Fruit fly (Drosophila melanogaster) whole organism, embryonic: ENCODE results near the gene alphaCOP.

Source experiments
- BtbVII ChIP-seq: fragments of 200-800 bp; sonication (Bioruptor generic); optimal IDR thresholded peaks from 3 replicates; lab custom pipeline; 2017; ENCODE audit warnings: missing biosample characterization, mild to moderate bottlenecking, missing genetic modification characterization
- CG1024 ChIP-seq: fragments of 200-800 bp; sonication (Bioruptor generic); IDR thresholded peaks from 2 replicates; pipeline ENCODE4 v1.3.6; 2022; ENCODE audit warnings: missing biosample characterization, missing genetic modification characterization
- CG10654 ChIP-seq: fragments of 200-800 bp; sonication (Bioruptor generic); optimal IDR thresholded peaks from 2 replicates; lab custom pipeline; 2016; ENCODE audit warnings: missing biosample characterization, missing genetic modification characterization
- CG11247 ChIP-seq: fragments of 200-800 bp; sonication (Bioruptor generic); IDR thresholded peaks from 2 replicates; pipeline ENCODE4 v1.3.6; 2022; ENCODE audit warnings: missing biosample characterization, missing genetic modification characterization
- CG11560 ChIP-seq: fragments of 200-800 bp; sonication (Bioruptor generic); IDR thresholded peaks from 3 replicates; pipeline ENCODE4 v1.3.6; 2022; ENCODE audit warnings: missing biosample characterization, missing genetic modification characterization
- CG11723 ChIP-seq: fragments of 200-800 bp; sonication (Bioruptor generic); optimal IDR thresholded peaks from 2 replicates; lab custom pipeline; 2017; ENCODE audit warnings: missing biosample characterization, mild to moderate bottlenecking, missing genetic modification characterization
- CG15514 ChIP-seq: fragments of 200-800 bp; sonication (Bioruptor generic); optimal IDR thresholded peaks from 3 replicates; lab custom pipeline; 2017; ENCODE audit warnings: missing biosample characterization, missing genetic modification characterization, mild to moderate bottlenecking, moderate library complexity, missing genetic modification reagents
- CG17829 ChIP-seq: fragments of 200-800 bp; optimal IDR thresholded peaks from 2 replicates; lab custom pipeline; 2019; ENCODE audit warnings: missing biosample characterization, mild to moderate bottlenecking, missing genetic modification characterization, moderate library complexity
- CG18262 ChIP-seq: fragments of 200-800 bp; optimal IDR thresholded peaks from 3 replicates; lab custom pipeline; 2019; ENCODE audit warnings: missing biosample characterization, mild to moderate bottlenecking, missing genetic modification characterization, moderate library complexity
- CG18619 ChIP-seq: fragments of 200-800 bp; sonication (Bioruptor generic); optimal IDR thresholded peaks from 3 replicates; lab custom pipeline; 2017; ENCODE audit warnings: missing biosample characterization, mild to moderate bottlenecking, missing genetic modification characterization
- CG2129 ChIP-seq: fragments of 200-800 bp; sonication (Bioruptor generic); IDR thresholded peaks from 2 replicates; pipeline ENCODE4 v1.3.6; 2022; ENCODE audit warnings: missing biosample characterization, missing genetic modification characterization; ENCODE audit not compliant: partially characterized antibody
- CG2712 ChIP-seq: fragments of 200-800 bp; optimal IDR thresholded peaks from 3 replicates; lab custom pipeline; 2019; ENCODE audit warnings: missing biosample characterization, mild to moderate bottlenecking, missing genetic modification characterization, moderate library complexity
- CG30403 ChIP-seq: fragments of 200-800 bp; sonication (Bioruptor generic); optimal IDR thresholded peaks from 3 replicates; lab custom pipeline; 2016; ENCODE audit warnings: missing biosample characterization, missing genetic modification characterization
- CG31388 ChIP-seq: fragments of 200-800 bp; sonication (Bioruptor generic); optimal IDR thresholded peaks from 2 replicates; lab custom pipeline; 2016; ENCODE audit warnings: missing biosample characterization, missing genetic modification characterization
- CG3163 ChIP-seq: fragments of 200-800 bp; sonication (Bioruptor generic); optimal IDR thresholded peaks from 3 replicates; lab custom pipeline; 2016; ENCODE audit warnings: missing biosample characterization, missing genetic modification characterization
- CG4617 ChIP-seq: fragments of 200-800 bp; sonication (Bioruptor generic); optimal IDR thresholded peaks from 3 replicates; lab custom pipeline; 2016; ENCODE audit warnings: missing biosample characterization, missing genetic modification characterization, borderline replicate concordance
- CG4820 ChIP-seq: fragments of 200-800 bp; sonication (Bioruptor generic); optimal IDR thresholded peaks from 3 replicates; lab custom pipeline; 2016; ENCODE audit warnings: missing biosample characterization, missing genetic modification characterization
- CG6765 ChIP-seq: fragments of 200-800 bp; sonication (Bioruptor generic); optimal IDR thresholded peaks from 3 replicates; lab custom pipeline; 2017; ENCODE audit warnings: missing biosample characterization, mild to moderate bottlenecking, missing genetic modification characterization
- CG6854 ChIP-seq: fragments of 200-800 bp; sonication (Bioruptor generic); optimal IDR thresholded peaks from 3 replicates; lab custom pipeline; 2017; ENCODE audit warnings: missing biosample characterization, mild to moderate bottlenecking, missing genetic modification characterization
- CG7963 ChIP-seq: fragments of 200-800 bp; sonication (Bioruptor generic); IDR thresholded peaks from 3 replicates; pipeline ENCODE4 v1.3.6; 2022; ENCODE audit warnings: missing biosample characterization, missing genetic modification characterization; ENCODE audit not compliant: partially characterized antibody
- CG9609 ChIP-seq: fragments of 200-800 bp; sonication (Bioruptor generic); optimal IDR thresholded peaks from 3 replicates; lab custom pipeline; 2016; ENCODE audit warnings: missing biosample characterization, missing genetic modification characterization
- Dbx ChIP-seq: fragments of 200-800 bp; sonication (Bioruptor generic); IDR thresholded peaks from 3 replicates; pipeline ENCODE4 v1.3.6; 2022; ENCODE audit warnings: missing biosample characterization, missing genetic modification characterization
- Dp ChIP-seq: fragments of 200-800 bp; sonication (Bioruptor generic); optimal IDR thresholded peaks from 2 replicates; lab custom pipeline; 2018; ENCODE audit warnings: missing biosample characterization, mild to moderate bottlenecking, missing genetic modification characterization, moderate library complexity
- E2f2 ChIP-seq: fragments of 200-800 bp; sonication (Bioruptor generic); IDR thresholded peaks from 2 replicates; pipeline ENCODE4 v1.3.6; 2022; ENCODE audit warnings: missing biosample characterization, missing genetic modification characterization
- HmgD ChIP-seq: fragments of 200-800 bp; sonication (Bioruptor generic); optimal IDR thresholded peaks from 3 replicates; lab custom pipeline; 2016; ENCODE audit warnings: missing biosample characterization, missing genetic modification characterization
- HmgZ ChIP-seq: fragments of 200-800 bp; sonication (Bioruptor generic); optimal IDR thresholded peaks from 2 replicates; lab custom pipeline; 2018; ENCODE audit warnings: missing biosample characterization, mild to moderate bottlenecking, missing genetic modification characterization
- NC2α ChIP-seq: fragments of 200-800 bp; sonication (Bioruptor generic); optimal IDR thresholded peaks from 2 replicates; lab custom pipeline; 2016; ENCODE audit warnings: missing biosample characterization, missing genetic modification characterization
- Ravus ChIP-seq: fragments of 200-800 bp; sonication (Bioruptor generic); IDR thresholded peaks from 2 replicates; pipeline ENCODE4 v1.3.6; 2022; ENCODE audit warnings: missing biosample characterization, missing genetic modification characterization
- Sox102F ChIP-seq: fragments of 200-800 bp; sonication (Bioruptor generic); optimal IDR thresholded peaks from 2 replicates; lab custom pipeline; 2018; ENCODE audit warnings: missing biosample characterization, mild to moderate bottlenecking, missing genetic modification characterization, moderate library complexity
- Sry-β ChIP-seq: fragments of 200-800 bp; sonication (Bioruptor generic); optimal IDR thresholded peaks from 2 replicates; lab custom pipeline; 2018; ENCODE audit warnings: missing biosample characterization, mild to moderate bottlenecking, missing genetic modification characterization, moderate library complexity
- Sry-δ ChIP-seq: fragments of 200-800 bp; sonication (Bioruptor generic); optimal IDR thresholded peaks from 2 replicates; lab custom pipeline; 2016; ENCODE audit warnings: missing biosample characterization, missing genetic modification characterization
- ci ChIP-seq: fragments of 200-800 bp; sonication (Bioruptor generic); IDR thresholded peaks from 3 replicates; pipeline ENCODE4 v1.3.6; 2022; ENCODE audit warnings: missing biosample characterization, missing genetic modification characterization
- danr ChIP-seq: fragments of 200-800 bp; sonication (Bioruptor generic); IDR thresholded peaks from 2 replicates; pipeline ENCODE4 v1.3.6; 2022; ENCODE audit warnings: missing biosample characterization, missing genetic modification characterization
- dimm ChIP-seq: fragments of 200-800 bp; sonication (Bioruptor generic); IDR thresholded peaks from 2 replicates; pipeline ENCODE4 v1.3.6; 2022; ENCODE audit warnings: missing biosample characterization, missing genetic modification characterization
- dmrt99B ChIP-seq: fragments of 200-800 bp; sonication (Bioruptor generic); optimal IDR thresholded peaks from 2 replicates; lab custom pipeline; 2018; ENCODE audit warnings: missing biosample characterization, mild to moderate bottlenecking, missing genetic modification characterization, moderate library complexity
- exex ChIP-seq: fragments of 200-800 bp; sonication (Bioruptor generic); optimal IDR thresholded peaks from 4 replicates; lab custom pipeline; 2018; ENCODE audit warnings: missing biosample characterization, mild to moderate bottlenecking, missing genetic modification characterization, moderate library complexity
- eyg ChIP-seq: fragments of 200-800 bp; sonication (Bioruptor generic); optimal IDR thresholded peaks from 3 replicates; lab custom pipeline; 2016; ENCODE audit warnings: missing biosample characterization, missing genetic modification characterization
- gem ChIP-seq: fragments of 200-800 bp; sonication (Bioruptor generic); optimal IDR thresholded peaks from 2 replicates; lab custom pipeline; 2019; ENCODE audit warnings: missing biosample characterization, mild to moderate bottlenecking, missing genetic modification characterization, moderate library complexity
- grau ChIP-seq: fragments of 200-800 bp; optimal IDR thresholded peaks from 3 replicates; lab custom pipeline; 2019; ENCODE audit warnings: missing biosample characterization, mild to moderate bottlenecking, missing genetic modification characterization, moderate library complexity
- lab ChIP-seq: fragments of 200-800 bp; sonication (Bioruptor generic); optimal IDR thresholded peaks from 3 replicates; lab custom pipeline; 2017; ENCODE audit warnings: missing biosample characterization, missing genetic modification characterization, mild to moderate bottlenecking, moderate library complexity, missing genetic modification reagents
- nerfin-2 ChIP-seq: fragments of 200-800 bp; sonication (Bioruptor generic); IDR thresholded peaks from 2 replicates; pipeline ENCODE4 v1.3.6; 2022; ENCODE audit warnings: missing biosample characterization, missing genetic modification characterization; ENCODE audit not compliant: partially characterized antibody
- onecut ChIP-seq: fragments of 200-800 bp; sonication (Bioruptor generic); IDR thresholded peaks from 2 replicates; pipeline ENCODE4 v1.3.6; 2022; ENCODE audit warnings: missing biosample characterization, missing genetic modification characterization
- pita ChIP-seq: fragments of 200-800 bp; sonication (Bioruptor generic); optimal IDR thresholded peaks from 2 replicates; lab custom pipeline; 2017; ENCODE audit warnings: missing biosample characterization, mild to moderate bottlenecking, missing genetic modification characterization
- repo ChIP-seq: fragments of 200-800 bp; sonication (Bioruptor generic); optimal IDR thresholded peaks from 2 replicates; lab custom pipeline; 2016; ENCODE audit warnings: missing biosample characterization, missing genetic modification characterization
- rib ChIP-seq: fragments of 200-800 bp; sonication (Bioruptor generic); IDR thresholded peaks from 2 replicates; pipeline ENCODE4 v1.3.6; 2022; ENCODE audit warnings: missing biosample characterization, missing genetic modification characterization
- sim ChIP-seq: fragments of 200-800 bp; sonication (Bioruptor generic); IDR thresholded peaks from 2 replicates; pipeline ENCODE4 v1.3.6; 2022; ENCODE audit warnings: missing biosample characterization, missing genetic modification characterization
- sqz ChIP-seq: fragments of 200-800 bp; sonication (Bioruptor generic); optimal IDR thresholded peaks from 3 replicates; lab custom pipeline; 2018; ENCODE audit warnings: missing biosample characterization, mild to moderate bottlenecking, missing genetic modification characterization
- sug ChIP-seq: fragments of 200-800 bp; optimal IDR thresholded peaks from 2 replicates; lab custom pipeline; 2019; ENCODE audit warnings: missing biosample characterization, mild to moderate bottlenecking, missing genetic modification characterization, moderate library complexity
- tx ChIP-seq: fragments of 200-800 bp; sonication (Bioruptor generic); optimal IDR thresholded peaks from 2 replicates; lab custom pipeline; 2016; ENCODE audit warnings: missing biosample characterization, missing genetic modification characterization
- zen ChIP-seq: fragments of 200-800 bp; sonication (Bioruptor generic); optimal IDR thresholded peaks from 3 replicates; lab custom pipeline; 2018; ENCODE audit warnings: missing biosample characterization, mild to moderate bottlenecking, missing genetic modification characterization, moderate library complexity

Gene alphaCOP

DNA sequence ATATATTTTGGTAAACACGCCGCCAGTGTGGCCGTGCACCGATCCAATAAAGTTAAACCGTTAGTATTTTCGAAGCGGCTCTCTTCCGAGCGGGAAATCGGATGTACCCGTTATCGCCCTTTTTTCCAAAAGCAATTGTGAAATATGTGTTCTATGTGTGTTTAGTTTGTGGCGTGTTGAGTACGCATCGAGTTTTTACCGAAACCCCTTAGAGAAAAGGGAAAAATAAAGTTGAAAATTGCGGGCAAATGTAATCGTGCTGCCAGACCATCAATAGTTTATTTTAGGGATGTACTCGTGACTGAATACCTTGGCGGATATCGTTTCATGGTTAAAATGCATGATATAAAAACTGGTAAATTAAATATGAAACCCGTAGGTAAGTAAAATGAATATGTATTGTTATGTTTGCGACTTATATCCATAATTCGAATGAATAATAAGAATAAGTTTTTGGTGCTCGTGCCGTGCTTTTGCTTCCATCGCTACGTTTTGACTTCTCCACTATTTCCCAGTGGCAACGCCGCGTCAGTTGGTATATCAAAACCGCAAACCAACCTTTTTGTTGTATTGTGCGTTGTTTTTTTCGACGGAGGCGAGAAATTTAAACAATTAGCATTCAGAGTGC, 5.7 kb downstream of the alphaCOP start, which contains the start of the genes Mettl2 and Bgb (continued):
- TF ChIP-seq Sox102F (GFP tag; lab: Kevin White, UChicago) (peak; percentile 60), CG18619 (GFP tag; lab: Kevin White, UChicago) (peak; percentile 56), CG17829 (tag; lab: Kevin White, UChicago) (peak; percentile 77), Dp (peak; percentile 62), CG15514 (GFP tag; lab: Kevin White, UChicago) (peak; percentile 83), CG10654 (GFP tag; lab: Kevin White, UChicago) (peak; percentile 68), CG4617 (GFP tag; lab: Kevin White, UChicago) (peak; percentile 59), Ravus (no peak), CG6854 (GFP tag; lab: Kevin White, UChicago) (no peak), CG2712 (tag; lab: Kevin White, UChicago) (peak; percentile 77), sqz (GFP tag; lab: Kevin White, UChicago) (no peak), exex (tag; lab: Kevin White, UChicago) (no peak), CG6765 (GFP tag; lab: Kevin White, UChicago) (peak; percentile 34), ci (GFP tag; lab: Robert Waterston, UW) (peak; percentile 66; the same call in 2 of the 3 replicates), lab (peak; percentile 78), sug (tag; lab: Kevin White, UChicago) (peak; percentile 76), CG7963 (GFP tag; lab: Robert Waterston, UW) (peak; percentile 40; the same call in 2 of the 3 replicates), Sry-δ (GFP tag; lab: Kevin White, UChicago) (peak; percentile 96), BtbVII (peak; percentile 8), CG11247 (peak; percentile 68), pita (GFP tag; lab: Kevin White, UChicago) (no peak), zen (tag; lab: Kevin White, UChicago) (peak; percentile 74), onecut (GFP tag; lab: Robert Waterston, UW) (peak; percentile 30; the same call in 1 of the 2 replicates), danr (peak; percentile 80), NC2α (GFP tag; lab: Kevin White, UChicago) (peak; percentile 23), CG30403 (GFP tag; lab: Kevin White, UChicago) (peak; percentile 92), CG18262 (peak; percentile 72), Sry-β (peak; percentile 30), dimm (GFP tag; lab: Robert Waterston, UW) (no peak), rib (GFP tag; lab: Robert Waterston, UW) (peak; percentile 46; the same call in 1 of the 2 replicates), E2f2 (peak; percentile 80), dmrt99B (tag; lab: Kevin White, UChicago) (no peak), CG11723 (GFP tag; lab: Kevin White, UChicago) (no peak), CG3163 (GFP tag; lab: Kevin White, UChicago) (peak; percentile 49), HmgD (GFP tag; lab: Kevin White, UChicago) (peak; percentile 53), Dbx (GFP tag; lab: Robert Waterston, UW) (peak; percentile 81), gem (tag; lab: Kevin White, UChicago) (peak; percentile 87), CG4820 (GFP tag; lab: Kevin White, UChicago) (peak; percentile 80), CG1024 (GFP tag; lab: Robert Waterston, UW) (no peak), tx (GFP tag; lab: Kevin White, UChicago) (peak; percentile 76), sim (GFP tag; lab: Robert Waterston, UW) (no peak), eyg (peak; percentile 73), repo (GFP tag; lab: Kevin White, UChicago) (peak; percentile 45), nerfin-2 (GFP tag; lab: Robert Waterston, UW) (no peak), grau (tag; lab: Kevin White, UChicago) (peak; percentile 77), CG2129 (GFP tag; lab: Robert Waterston, UW) (peak; percentile 57), CG31388 (GFP tag; lab: Kevin White, UChicago) (peak; percentile 43), CG11560 (peak; percentile 71), CG9609 (GFP tag; lab: Kevin White, UChicago) (peak; percentile 81), HmgZ (tag; lab: Kevin White, UChicago) (peak; percentile 67)
